Fruit fly (Drosophila melanogaster) whole organism, prepupa: Measurements from ENCODE around the gene CG9682.

Experiments
- Blimp-1 ChIP-seq: fragments of 200-800 bp; sonication (Bioruptor generic); optimal IDR thresholded peaks from 3 replicates; lab custom pipeline; 2017; ENCODE audit warnings: missing biosample characterization, missing genetic modification characterization, mild to moderate bottlenecking, moderate library complexity, missing genetic modification reagents
- CG10631 ChIP-seq: fragments of 200-800 bp; sonication (Bioruptor generic); optimal IDR thresholded peaks from 2 replicates; lab custom pipeline; 2016; ENCODE audit warnings: missing biosample characterization, missing genetic modification characterization
- CG11294 ChIP-seq: fragments of 200-800 bp; sonication (Bioruptor generic); IDR thresholded peaks from 2 replicates; pipeline ENCODE4 v1.3.6; 2022; ENCODE audit warnings: missing biosample characterization, missing genetic modification characterization
- CG11762 ChIP-seq: fragments of 200-800 bp; sonication (Bioruptor generic); optimal IDR thresholded peaks from 3 replicates; lab custom pipeline; 2016; ENCODE audit warnings: missing biosample characterization, missing genetic modification characterization; ENCODE audit not compliant: insufficient read depth
- CG11902 ChIP-seq: fragments of 200-800 bp; sonication (Bioruptor generic); optimal IDR thresholded peaks from 3 replicates; lab custom pipeline; 2016; ENCODE audit warnings: missing biosample characterization, missing genetic modification characterization
- CG15336 ChIP-seq: fragments of 200-800 bp; sonication (Bioruptor generic); IDR thresholded peaks from 2 replicates; pipeline ENCODE4 v1.3.6; 2022; ENCODE audit warnings: missing biosample characterization, missing genetic modification characterization
- CG16779 ChIP-seq: fragments of 200-800 bp; sonication (Bioruptor generic); optimal IDR thresholded peaks from 3 replicates; lab custom pipeline; 2017; ENCODE audit warnings: missing biosample characterization, mild to moderate bottlenecking, missing genetic modification characterization
- CG3032 ChIP-seq: fragments of 200-800 bp; optimal IDR thresholded peaks from 2 replicates; lab custom pipeline; 2019; ENCODE audit warnings: missing biosample characterization, mild to moderate bottlenecking, missing genetic modification characterization, moderate library complexity
- CG32006 ChIP-seq: fragments of 200-800 bp; sonication (Bioruptor generic); optimal IDR thresholded peaks from 3 replicates; lab custom pipeline; 2017; ENCODE audit warnings: missing biosample characterization, mild to moderate bottlenecking, missing genetic modification characterization
- CG34406 ChIP-seq: fragments of 200-800 bp; sonication (Bioruptor generic); optimal IDR thresholded peaks from 3 replicates; lab custom pipeline; 2016; ENCODE audit warnings: missing biosample characterization, missing genetic modification characterization
- CG3919 ChIP-seq: fragments of 200-800 bp; sonication (Bioruptor generic); optimal IDR thresholded peaks from 3 replicates; lab custom pipeline; 2016; ENCODE audit warnings: missing biosample characterization, missing genetic modification characterization
- CG4318 ChIP-seq: fragments of 200-800 bp; sonication (Bioruptor generic); optimal IDR thresholded peaks from 3 replicates; lab custom pipeline; 2017; ENCODE audit warnings: missing biosample characterization, mild to moderate bottlenecking, missing genetic modification characterization
- CG6163 ChIP-seq: fragments of 200-800 bp; sonication (Bioruptor generic); IDR thresholded peaks from 3 replicates; pipeline ENCODE4 v1.3.6; 2022; ENCODE audit warnings: missing biosample characterization, missing genetic modification characterization
- CG6276 ChIP-seq: fragments of 200-800 bp; sonication (Bioruptor generic); optimal IDR thresholded peaks from 2 replicates; lab custom pipeline; 2017; ENCODE audit warnings: missing biosample characterization, mild to moderate bottlenecking, missing genetic modification characterization
- CG6792 ChIP-seq: fragments of 200-800 bp; sonication (Bioruptor generic); optimal IDR thresholded peaks from 3 replicates; lab custom pipeline; 2016; ENCODE audit warnings: missing biosample characterization, missing genetic modification characterization
- CG6808 ChIP-seq: fragments of 200-800 bp; sonication (Bioruptor generic); optimal IDR thresholded peaks from 3 replicates; lab custom pipeline; 2017; ENCODE audit warnings: missing biosample characterization, missing genetic modification characterization, mild to moderate bottlenecking, moderate library complexity, missing genetic modification reagents
- CG6854 ChIP-seq: fragments of 200-800 bp; sonication (Bioruptor generic); optimal IDR thresholded peaks from 2 replicates; lab custom pipeline; 2017; ENCODE audit warnings: missing biosample characterization, mild to moderate bottlenecking, missing genetic modification characterization
- CG7368 ChIP-seq: fragments of 200-800 bp; sonication (Bioruptor generic); optimal IDR thresholded peaks from 3 replicates; lab custom pipeline; 2016; ENCODE audit warnings: missing biosample characterization, missing genetic modification characterization
- CG8119 ChIP-seq: fragments of 200-800 bp; sonication (Bioruptor generic); IDR thresholded peaks from 3 replicates; pipeline ENCODE4 v1.3.6; 2022; ENCODE audit warnings: missing biosample characterization, missing genetic modification characterization
- CG8319 ChIP-seq: fragments of 200-800 bp; sonication (Bioruptor generic); optimal IDR thresholded peaks from 3 replicates; lab custom pipeline; 2016; ENCODE audit warnings: missing biosample characterization, missing genetic modification characterization
- CG8632 ChIP-seq: fragments of 200-800 bp; sonication (Bioruptor generic); optimal IDR thresholded peaks from 3 replicates; lab custom pipeline; 2016; ENCODE audit warnings: missing biosample characterization, missing genetic modification characterization
- Eip75B ChIP-seq: fragments of 200-800 bp; sonication (Bioruptor generic); optimal IDR thresholded peaks from 3 replicates; lab custom pipeline; 2016; ENCODE audit warnings: missing biosample characterization, missing genetic modification characterization
- Eip78C ChIP-seq: fragments of 200-800 bp; sonication (Bioruptor generic); peaks from one replicate; lab custom pipeline; 2016; ENCODE audit warnings: missing biosample characterization, missing genetic modification characterization
- Eip93F ChIP-seq: fragments of 200-800 bp; sonication (Bioruptor generic); optimal IDR thresholded peaks from 2 replicates; lab custom pipeline; 2016; ENCODE audit warnings: missing biosample characterization, mild to moderate bottlenecking, missing genetic modification characterization
- Ets21C ChIP-seq: fragments of 200-800 bp; sonication (Bioruptor generic); optimal IDR thresholded peaks from 3 replicates; lab custom pipeline; 2016; ENCODE audit warnings: missing biosample characterization, missing genetic modification characterization
- Ets96B ChIP-seq: fragments of 200-800 bp; optimal IDR thresholded peaks from 2 replicates; lab custom pipeline; 2019; ENCODE audit warnings: missing biosample characterization, mild to moderate bottlenecking, missing genetic modification characterization, moderate library complexity
- Gug ChIP-seq: fragments of 200-800 bp; sonication (Bioruptor generic); IDR thresholded peaks from 2 replicates; pipeline ENCODE4 v1.3.6; 2022; ENCODE audit warnings: missing biosample characterization, missing genetic modification characterization
- Hr38 ChIP-seq: sonication (Bioruptor generic); optimal IDR thresholded peaks from 2 replicates; lab custom pipeline; 2016; ENCODE audit warnings: missing biosample characterization, missing genetic modification characterization
- Hr39 ChIP-seq: fragments of 200-800 bp; sonication (Bioruptor generic); optimal IDR thresholded peaks from 2 replicates; lab custom pipeline; 2016; ENCODE audit warnings: missing biosample characterization, missing genetic modification characterization
- Hr4 ChIP-seq: fragments of 200-800 bp; sonication (Bioruptor generic); optimal IDR thresholded peaks from 3 replicates; lab custom pipeline; 2016; ENCODE audit warnings: missing biosample characterization, missing genetic modification characterization
- Met ChIP-seq: fragments of 200-800 bp; sonication (Bioruptor generic); optimal IDR thresholded peaks from 3 replicates; lab custom pipeline; 2016; ENCODE audit warnings: missing biosample characterization, missing genetic modification characterization
- OdsH ChIP-seq: fragments of 200-800 bp; sonication (Bioruptor generic); optimal IDR thresholded peaks from 3 replicates; lab custom pipeline; 2016; ENCODE audit warnings: missing biosample characterization, missing genetic modification characterization
- Sox102F ChIP-seq: fragments of 200-800 bp; sonication (Bioruptor generic); optimal IDR thresholded peaks from 2 replicates; lab custom pipeline; 2016; ENCODE audit warnings: missing biosample characterization, mild to moderate bottlenecking, missing genetic modification characterization
- Sox14 ChIP-seq: fragments of 200-800 bp; sonication (Bioruptor generic); optimal IDR thresholded peaks from 3 replicates; lab custom pipeline; 2016; ENCODE audit warnings: missing biosample characterization, missing genetic modification characterization
- Sox15 ChIP-seq: fragments of 200-800 bp; sonication (Bioruptor generic); optimal IDR thresholded peaks from 3 replicates; lab custom pipeline; 2016; ENCODE audit warnings: missing biosample characterization, missing genetic modification characterization
- achi ChIP-seq: fragments of 200-800 bp; sonication (Bioruptor generic); optimal IDR thresholded peaks from 3 replicates; lab custom pipeline; 2016; ENCODE audit warnings: missing biosample characterization, missing genetic modification characterization
- acj6 ChIP-seq: fragments of 200-800 bp; sonication (Bioruptor generic); optimal IDR thresholded peaks from 3 replicates; lab custom pipeline; 2016; ENCODE audit warnings: missing biosample characterization, missing genetic modification characterization
- dac ChIP-seq: fragments of 200-800 bp; sonication (Bioruptor generic); optimal IDR thresholded peaks from 2 replicates; lab custom pipeline; 2017; ENCODE audit warnings: missing biosample characterization, mild to moderate bottlenecking, missing genetic modification characterization
- dsx ChIP-seq: fragments of 200-800 bp; optimal IDR thresholded peaks from 3 replicates; lab custom pipeline; 2019; ENCODE audit warnings: missing biosample characterization, mild to moderate bottlenecking, missing genetic modification characterization, moderate library complexity; ENCODE audit not compliant: poor library complexity, severe bottlenecking
- eg ChIP-seq: fragments of 200-800 bp; sonication (Bioruptor generic); IDR thresholded peaks from 3 replicates; pipeline ENCODE4 v1.3.6; 2022; ENCODE audit warnings: missing biosample characterization, missing genetic modification characterization
- esn ChIP-seq: fragments of 200-800 bp; sonication (Bioruptor generic); optimal IDR thresholded peaks from 2 replicates; lab custom pipeline; 2016; ENCODE audit warnings: missing biosample characterization, mild to moderate bottlenecking, missing genetic modification characterization, moderate library complexity
- fd59A ChIP-seq: fragments of 200-800 bp; sonication (Bioruptor generic); optimal IDR thresholded peaks from 2 replicates; lab custom pipeline; 2017; ENCODE audit warnings: missing biosample characterization, mild to moderate bottlenecking, missing genetic modification characterization, missing genetic modification reagents
- fd85E ChIP-seq: fragments of 200-800 bp; sonication (Bioruptor generic); optimal IDR thresholded peaks from 3 replicates; lab custom pipeline; 2016; ENCODE audit warnings: missing biosample characterization, missing genetic modification characterization
- fkh ChIP-seq: fragments of 200-800 bp; sonication (Bioruptor generic); optimal IDR thresholded peaks from 3 replicates; lab custom pipeline; 2017; ENCODE audit warnings: missing biosample characterization, mild to moderate bottlenecking, missing genetic modification characterization, moderate library complexity
- lz ChIP-seq: fragments of 200-800 bp; sonication (Bioruptor generic); optimal IDR thresholded peaks from 3 replicates; lab custom pipeline; 2016; ENCODE audit warnings: missing biosample characterization, missing genetic modification characterization
- salr ChIP-seq, 2 experiments: fragments of 200-800 bp; sonication (Bioruptor generic); optimal IDR thresholded peaks; 3 replicates each; lab custom pipeline; 2016 to 2018; ENCODE audit warnings: missing biosample characterization in 2 of 2, missing genetic modification characterization in 2 of 2, mild to moderate bottlenecking in 1 of 2
- spab ChIP-seq: fragments of 200-800 bp; sonication (Bioruptor generic); optimal IDR thresholded peaks from 2 replicates; lab custom pipeline; 2017; ENCODE audit warnings: missing biosample characterization, mild to moderate bottlenecking, missing genetic modification characterization, missing genetic modification reagents
- svp ChIP-seq: fragments of 200-800 bp; sonication (Bioruptor generic); peaks from one replicate; lab custom pipeline; 2016; ENCODE audit warnings: missing biosample characterization, missing genetic modification characterization

CG9682 gene

dm6 chr3R:30295022-30295421 is 44.3 kb downstream of the CG9682 start (continued):
- TF ChIP-seq CG34406 (peak; percentile 89), lz (GFP tag; lab: Kevin White, UChicago) (peak; percentile 19), fd85E (GFP tag; lab: Kevin White, UChicago) (no peak), CG3919 (GFP tag; lab: Kevin White, UChicago) (no peak), CG6276 (GFP tag; lab: Kevin White, UChicago) (no peak), dsx (no peak), Ets96B (tag; lab: Kevin White, UChicago) (peak; percentile 12), CG8119 (peak; percentile 70; the same call in 2 of the 3 replicates), Sox14 (no peak), eg (GFP tag; lab: Robert Waterston, UW) (peak; percentile 73), CG32006 (GFP tag; lab: Kevin White, UChicago) (peak; percentile 54), Eip78C (GFP tag; lab: Kevin White, UChicago) (peak; percentile 67), achi (GFP tag; lab: Kevin White, UChicago) (peak; percentile 52), CG11294 (no peak), Met (GFP tag; lab: Kevin White, UChicago) (peak; percentile 8), svp (GFP tag; lab: Kevin White, UChicago) (peak; percentile 89), Hr4 (GFP tag; lab: Kevin White, UChicago) (peak; percentile 31), Sox15 (GFP tag; lab: Kevin White, UChicago) (no peak), Blimp-1 (no peak), spab (GFP tag; lab: Kevin White, UChicago) (no peak), CG7368 (GFP tag; lab: Kevin White, UChicago) (no peak), Sox102F (GFP tag; lab: Kevin White, UChicago) (peak; percentile 44)

- peak; percentile 99 for TF ChIP-seq CG15336 (GFP tag; lab: Robert Waterston, UW)
- peak; percentile 94 for TF ChIP-seq Ets96B (tag; lab: Kevin White, UChicago)
- TF ChIP-seq lz (GFP tag; lab: Kevin White, UChicago) = peak; percentile 95
- peak; percentile 97 for TF ChIP-seq CG6276 (GFP tag; lab: Kevin White, UChicago)
- TF ChIP-seq CG8319 (GFP tag; lab: Kevin White, UChicago) = peak; percentile 71
- peak; percentile 95 for TF ChIP-seq CG10631 (GFP tag; lab: Kevin White, UChicago)
- peak; percentile 97 for TF ChIP-seq achi (GFP tag; lab: Kevin White, UChicago)
- TF ChIP-seq fd59A (GFP tag; lab: Kevin White, UChicago) = peak; percentile 86
- TF ChIP-seq CG6854 (GFP tag; lab: Kevin White, UChicago) = peak; percentile 87
- peak; percentile 96 for TF ChIP-seq CG8632
- TF ChIP-seq fkh (GFP tag; lab: Kevin White, UChicago) = no peak
- TF ChIP-seq Hr39 (GFP tag; lab: Kevin White, UChicago) = peak; percentile 94
- peak; percentile 96 for TF ChIP-seq dac (GFP tag; lab: Kevin White, UChicago)
- peak; percentile 99 for TF ChIP-seq CG6163 (GFP tag; lab: Robert Waterston, UW)
- peak; percentile 88 for TF ChIP-seq CG3032 (tag; lab: Kevin White, UChicago)
- peak; percentile 95 for TF ChIP-seq Sox14
- peak; percentile 93 for TF ChIP-seq Sox15 (GFP tag; lab: Kevin White, UChicago)
- peak; percentile 87 for TF ChIP-seq spab (GFP tag; lab: Kevin White, UChicago)
- TF ChIP-seq dsx = peak; percentile 69
- TF ChIP-seq Gug (GFP tag; lab: Robert Waterston, UW) = peak; percentile 96
- TF ChIP-seq CG4318 (GFP tag; lab: Kevin White, UChicago) = peak; percentile 95
- peak; percentile 97 for TF ChIP-seq esn (GFP tag; lab: Kevin White, UChicago)
- peak; percentile 97 for TF ChIP-seq acj6 (GFP tag; lab: Kevin White, UChicago)
- peak; percentile 95 for TF ChIP-seq CG6792 (GFP tag; lab: Kevin White, UChicago)
- TF ChIP-seq CG32006 (GFP tag; lab: Kevin White, UChicago) = peak; percentile 98
- peak; percentile 91 for TF ChIP-seq CG16779
- TF ChIP-seq Hr38 (GFP tag; lab: Kevin White, UChicago) = peak; percentile 25
- TF ChIP-seq Met (GFP tag; lab: Kevin White, UChicago) = peak; percentile 84
- TF ChIP-seq OdsH (GFP tag; lab: Kevin White, UChicago) = peak; percentile 97
- peak; percentile 97 for TF ChIP-seq CG34406
- peak; percentile 96 for TF ChIP-seq CG11762
- peak; percentile 87 for TF ChIP-seq CG11902 (GFP tag; lab: Kevin White, UChicago)
- peak; percentile 83 for TF ChIP-seq Blimp-1
- peak; percentile 90 for TF ChIP-seq CG6808
- TF ChIP-seq salr (GFP tag; optimal IDR thresholded peaks at IDR 0.05; lab: Kevin White, UChicago) = peak; percentile 87 to 94
- peak; percentile 90 for TF ChIP-seq Ets21C
- peak; percentile 94 for TF ChIP-seq svp (GFP tag; lab: Kevin White, UChicago)
- TF ChIP-seq Eip75B (GFP tag; lab: Kevin White, UChicago) = peak; percentile 94
- TF ChIP-seq Eip93F (GFP tag; lab: Kevin White, UChicago) = peak; percentile 64
Measured at dm6 chr3R:30296035-30296434, 45.3 kb downstream of the CG9682 start.
